Worm (Caenorhabditis elegans) whole organism, L1 larva: ENCODE data around the gene F35F10.5.

Experiments used
- ama-1 ChIP-seq: fragments of 150-350 bp; optimal IDR thresholded peaks from 2 replicates; lab custom pipeline; 2014
- blmp-1 ChIP-seq: fragments of 150-350 bp; optimal IDR thresholded peaks from 2 replicates; lab custom pipeline; 2014; ENCODE audit warnings: missing biosample characterization, missing genetic modification characterization
- ceh-8 ChIP-seq: fragments of 200-800 bp; sonication (Bioruptor generic); optimal IDR thresholded peaks from 2 replicates; lab custom pipeline; 2018; ENCODE audit warnings: mild to moderate bottlenecking, missing genetic modification characterization, moderate library complexity, missing compliant biosample characterization
- egl-27 ChIP-seq, 2 experiments: fragments of 150-350 bp in 1 of 2; sonication (generic microtip); optimal IDR thresholded peaks; 3 replicates each; lab custom pipeline; 2017 to 2018; ENCODE audit warnings: missing biosample characterization in 2 of 2, missing genetic modification characterization in 2 of 2, missing genetic modification reagents in 2 of 2
- elt-3 ChIP-seq, 6 experiments: fragments of 150-350 bp in 1 of 6; sonication (generic microtip); optimal IDR thresholded peaks; 2 replicates each; lab custom pipeline; 2017 to 2018; ENCODE audit warnings: missing biosample characterization in 6 of 6, missing genetic modification characterization in 6 of 6, inconsistent platforms in 1 of 6
- fos-1 ChIP-seq: fragments of 150-350 bp; optimal IDR thresholded peaks from 2 replicates; lab custom pipeline; 2014; ENCODE audit warnings: missing biosample characterization, missing genetic modification characterization
- hlh-17 ChIP-seq: fragments of 200-800 bp; sonication (Bioruptor generic); optimal IDR thresholded peaks from 2 replicates; lab custom pipeline; 2018; ENCODE audit warnings: missing genetic modification characterization, mild to moderate bottlenecking, missing compliant biosample characterization, moderate library complexity, borderline replicate concordance
- lin-39 ChIP-seq: fragments of 150-350 bp; optimal IDR thresholded peaks from 2 replicates; lab custom pipeline; 2014; ENCODE audit warnings: missing biosample characterization, missing genetic modification reagents, missing genetic modification characterization
- nhr-77 ChIP-seq: fragments of 150-350 bp; optimal IDR thresholded peaks from 2 replicates; lab custom pipeline; 2014; ENCODE audit warnings: missing biosample characterization, missing genetic modification characterization
- unc-62 ChIP-seq: fragments of 150-350 bp; optimal IDR thresholded peaks from 2 replicates; lab custom pipeline; 2014; ENCODE audit warnings: missing biosample characterization, missing genetic modification reagents, missing genetic modification characterization
- ztf-4 ChIP-seq: fragments of 150-350 bp; optimal IDR thresholded peaks from 2 replicates; lab custom pipeline; 2014; ENCODE audit warnings: missing biosample characterization, missing genetic modification characterization

DNA sequence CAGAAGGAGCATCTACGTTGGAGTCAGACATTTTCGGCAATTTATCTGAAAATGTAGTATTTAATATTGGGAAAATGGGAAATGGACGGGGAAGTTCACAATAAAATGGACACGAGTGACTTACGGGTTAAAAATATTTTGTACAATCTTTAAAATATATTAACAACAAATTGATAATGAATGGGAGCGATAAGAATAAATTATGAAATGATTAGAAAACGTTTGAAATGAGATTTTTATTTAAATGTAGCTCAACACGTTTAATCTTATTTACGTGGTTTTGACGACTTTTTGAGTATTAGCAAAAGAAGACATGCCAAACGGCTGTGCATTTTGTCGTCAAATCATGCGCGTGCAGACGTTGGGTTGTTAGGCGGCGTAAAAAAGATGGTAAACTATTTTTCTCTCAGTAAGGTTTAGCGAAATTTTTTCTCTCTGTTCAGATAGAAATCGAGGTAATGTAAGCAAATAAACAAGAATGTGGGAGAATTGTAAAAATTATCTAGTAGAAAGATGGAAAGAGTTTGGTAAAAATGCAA is 6.6 kb upstream of the F35F10.5 start, which contains the start of gene fbxa-64:
- TF ChIP-seq elt-3 (tag; optimal IDR thresholded peaks at IDR 0.05; lab: Kevin White, UChicago) = no peak
- no peak for TF ChIP-seq egl-27 (tag; optimal IDR thresholded peaks at IDR 0.05; lab: Kevin White, UChicago)
- TF ChIP-seq nhr-77 (tag; lab: Kevin White, UChicago) = no peak
- peak; percentile 14 for TF ChIP-seq blmp-1 (tag; lab: Kevin White, UChicago)
- no peak for TF ChIP-seq ceh-8 (GFP tag; lab: Kevin White, UChicago)
- no peak for TF ChIP-seq fos-1 (tag; lab: Kevin White, UChicago)
- TF ChIP-seq ztf-4 (tag; lab: Kevin White, UChicago) = no peak
- TF ChIP-seq unc-62 (GFP tag; lab: Kevin White, UChicago) = no peak
- no peak for TF ChIP-seq lin-39 (tag; lab: Kevin White, UChicago)
- no peak for TF ChIP-seq ama-1 (lab: Kevin White, UChicago)
- no peak for TF ChIP-seq hlh-17 (GFP tag; lab: Kevin White, UChicago)
